Worm (Caenorhabditis elegans): ENCODE data around the gene ehs-1.

ce11 chrII:5777372-5777771 is 43.1 kb upstream of the ehs-1 start:
- no peak for TF ChIP-seq him-1 (tag; optimal IDR thresholded peaks at IDR 0.05)
- TF ChIP-seq dao-5 (tag; optimal IDR thresholded peaks at IDR 0.05): no peak

All from whole organism, L4/young adult.